Worm (Caenorhabditis elegans): ENCODE measurements around the gene K12H4.5.

DNA sequence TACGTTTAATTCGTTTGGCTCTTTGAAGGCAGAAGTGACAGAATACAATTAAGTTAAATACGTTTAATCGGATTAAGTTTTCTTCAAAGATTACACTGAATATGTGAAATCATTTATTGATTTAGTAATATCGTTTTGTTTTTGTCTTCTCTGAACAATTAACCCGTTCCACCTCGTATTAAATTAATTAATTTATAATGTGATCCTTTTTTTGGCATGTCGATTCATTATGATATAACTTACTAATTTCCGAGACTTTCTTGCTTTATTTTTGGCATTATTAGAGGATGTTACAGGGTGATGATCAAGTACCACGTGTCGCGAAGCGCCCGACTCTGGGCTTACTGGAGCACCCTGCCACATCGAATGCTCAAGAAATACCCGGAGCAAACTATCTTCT is at the start of gene K12H4.5:
- TF ChIP-seq elt-3 (tag; optimal IDR thresholded peaks at IDR 0.05) (no peak), nhr-6 (tag; optimal IDR thresholded peaks at IDR 0.05) (no peak), unc-39 (tag; optimal IDR thresholded peaks at IDR 0.05) (no peak), unc-62 (GFP tag; optimal IDR thresholded peaks at IDR 0.05) (no peak), R02D3.7 (tag; optimal IDR thresholded peaks at IDR 0.05) (no peak), nhr-237 (tag; optimal IDR thresholded peaks at IDR 0.05) (no peak), gmeb-1 (tag; optimal IDR thresholded peaks at IDR 0.05) (no peak), nhr-11 (tag; optimal IDR thresholded peaks at IDR 0.05) (no peak), ama-1 (optimal IDR thresholded peaks at IDR 0.05) (no peak), blmp-1 (tag; optimal IDR thresholded peaks at IDR 0.05; ENCODE audit: insufficient read depth) (no peak), ceh-16 (tag; optimal IDR thresholded peaks at IDR 0.05) (no peak)

All from whole organism, L2 larva.